Worm (Caenorhabditis elegans) whole organism, L4 larva: ENCODE measurements around the gene bath-46.
A peak's percentile ranks its signal among the peaks of the same experiment; 100 is the strongest.
"Not testable (repeated sequence)": the region's sequence is repeated elsewhere in the genome, so short reads cannot be mapped to it uniquely, and the experiment has no call there.

Experiments used
- F26F4.8 ChIP-seq: fragments of 200-800 bp; sonication (Bioruptor generic); conservative IDR thresholded peaks from 2 replicates; pipeline ENCODE4 v1.3.6; 2022; ENCODE audit warnings: missing genetic modification characterization, missing compliant biosample characterization
- R02D3.7 ChIP-seq: fragments of 150-350 bp; sonication (generic microtip); optimal IDR thresholded peaks from 3 replicates; lab custom pipeline; 2014; ENCODE audit warnings: missing biosample characterization, missing genetic modification characterization
- Y48G9A.11 ChIP-seq: fragments of 200-800 bp; sonication (Bioruptor generic); IDR thresholded peaks from 2 replicates; pipeline ENCODE4 v1.3.6; 2022; ENCODE audit warnings: missing genetic modification reagents, missing genetic modification characterization, missing compliant biosample characterization
- aha-1 ChIP-seq: fragments of 150-350 bp; peaks from one replicate; lab custom pipeline; 2014; ENCODE audit warnings: missing biosample characterization, missing genetic modification characterization
- ama-1 ChIP-seq: fragments of 150-350 bp; optimal IDR thresholded peaks from 2 replicates; lab custom pipeline; 2014; ENCODE audit warnings: inconsistent platforms, mixed read lengths
- arid-1 ChIP-seq: fragments of 200-800 bp; sonication (Bioruptor generic); conservative IDR thresholded peaks from 2 replicates; pipeline ENCODE4 v1.3.6; 2022; ENCODE audit warnings: missing genetic modification reagents, missing genetic modification characterization, missing compliant biosample characterization
- attf-4 ChIP-seq: sonication (generic microtip); optimal IDR thresholded peaks from 3 replicates; lab custom pipeline; 2017; ENCODE audit warnings: missing biosample characterization, missing genetic modification characterization
- ctbp-1 ChIP-seq: fragments of 200-800 bp; sonication (Bioruptor generic); IDR thresholded peaks from 2 replicates; pipeline ENCODE4 v1.3.6; 2022; ENCODE audit warnings: missing genetic modification reagents, missing genetic modification characterization, missing compliant biosample characterization
- daf-19 ChIP-seq: fragments of 200-800 bp; sonication (Bioruptor generic); conservative IDR thresholded peaks from 2 replicates; pipeline ENCODE4 v1.3.6; 2022; ENCODE audit warnings: missing genetic modification characterization, missing compliant biosample characterization
- daf-8 ChIP-seq: fragments of 200-800 bp; sonication (Bioruptor generic); IDR thresholded peaks from 2 replicates; pipeline ENCODE4 v1.3.6; 2022; ENCODE audit warnings: missing genetic modification characterization, missing compliant biosample characterization
- dmd-6 ChIP-seq: fragments of 200-800 bp; sonication (Bioruptor generic); IDR thresholded peaks from 2 replicates; pipeline ENCODE4 v1.3.6; 2022; ENCODE audit warnings: missing genetic modification reagents, missing genetic modification characterization, missing compliant biosample characterization
- dmd-9 ChIP-seq: fragments of 200-800 bp; sonication (Bioruptor generic); IDR thresholded peaks from 2 replicates; pipeline ENCODE4 v1.3.6; 2022; ENCODE audit warnings: missing genetic modification reagents, missing genetic modification characterization, missing compliant biosample characterization
- dpl-1 ChIP-seq: fragments of 150-350 bp; optimal IDR thresholded peaks from 2 replicates; lab custom pipeline; 2014; ENCODE audit warnings: missing biosample characterization, missing genetic modification reagents, missing genetic modification characterization
- lim-7 ChIP-seq: fragments of 200-800 bp; sonication (Bioruptor generic); IDR thresholded peaks from 2 replicates; pipeline ENCODE4 v1.3.6; 2022; ENCODE audit warnings: missing genetic modification characterization, missing compliant biosample characterization
- lin-13 ChIP-seq: fragments of 150-350 bp; optimal IDR thresholded peaks from 2 replicates; lab custom pipeline; 2014; ENCODE audit warnings: missing biosample characterization, missing genetic modification reagents, missing genetic modification characterization
- lin-38 ChIP-seq: fragments of 200-800 bp; sonication (Bioruptor generic); IDR thresholded peaks from 2 replicates; pipeline ENCODE4 v1.3.6; 2022; ENCODE audit warnings: missing genetic modification reagents, missing genetic modification characterization, missing compliant biosample characterization
- mdt-29 ChIP-seq: fragments of 200-800 bp; sonication (Bioruptor generic); IDR thresholded peaks from 2 replicates; pipeline ENCODE4 v1.3.6; 2022; ENCODE audit warnings: missing genetic modification reagents, missing genetic modification characterization, missing compliant biosample characterization
- mxl-3 ChIP-seq: fragments of 200-800 bp; sonication (Bioruptor generic); optimal IDR thresholded peaks from 2 replicates; lab custom pipeline; 2018; ENCODE audit warnings: mild to moderate bottlenecking, missing genetic modification characterization, missing compliant biosample characterization
- nhr-10 ChIP-seq: fragments of 150-350 bp; optimal IDR thresholded peaks from 2 replicates; lab custom pipeline; 2014; ENCODE audit warnings: missing biosample characterization, missing genetic modification characterization
- nhr-102 ChIP-seq: sonication (generic microtip); optimal IDR thresholded peaks from 2 replicates; lab custom pipeline; 2016; ENCODE audit warnings: mild to moderate bottlenecking, missing genetic modification characterization, moderate library complexity, missing compliant biosample characterization
- nhr-11 ChIP-seq: fragments of 150-350 bp; optimal IDR thresholded peaks from 2 replicates; lab custom pipeline; 2014; ENCODE audit warnings: missing biosample characterization, missing genetic modification characterization
- nhr-28 ChIP-seq: fragments of 150-350 bp; optimal IDR thresholded peaks from 2 replicates; lab custom pipeline; 2014; ENCODE audit warnings: missing biosample characterization, missing genetic modification characterization
- nhr-42 ChIP-seq: fragments of 200-800 bp; sonication (Bioruptor generic); IDR thresholded peaks from 2 replicates; pipeline ENCODE4 v1.3.6; 2022; ENCODE audit warnings: missing genetic modification characterization, missing compliant biosample characterization
- nhr-48 ChIP-seq: sonication (generic microtip); optimal IDR thresholded peaks from 2 replicates; lab custom pipeline; 2016; ENCODE audit warnings: mild to moderate bottlenecking, missing genetic modification characterization, missing compliant biosample characterization
- nhr-77 ChIP-seq: fragments of 150-350 bp; optimal IDR thresholded peaks from 2 replicates; lab custom pipeline; 2014; ENCODE audit warnings: missing biosample characterization, missing genetic modification characterization
- pqm-1 ChIP-seq: sonication (generic microtip); optimal IDR thresholded peaks from 2 replicates; lab custom pipeline; 2017; ENCODE audit warnings: missing biosample characterization, missing genetic modification characterization
- set-16 ChIP-seq: fragments of 200-800 bp; sonication (Bioruptor generic); IDR thresholded peaks from 2 replicates; pipeline ENCODE4 v1.3.6; 2022; ENCODE audit warnings: missing genetic modification reagents, missing genetic modification characterization, missing compliant biosample characterization
- snpc-1.2 ChIP-seq: fragments of 200-800 bp; sonication (Bioruptor generic); IDR thresholded peaks from 2 replicates; pipeline ENCODE4 v1.3.6; 2022; ENCODE audit warnings: missing genetic modification reagents, missing genetic modification characterization, missing compliant biosample characterization
- unc-62 ChIP-seq, 3 experiments: fragments of 150-350 bp in 1 of 3; sonication (generic microtip); optimal IDR thresholded peaks in 2 of 3; peaks in 1 of 3; 1 replicate in 1 of 3; 2 replicates in 2 of 3; lab custom pipeline; 2014 to 2017; ENCODE audit warnings: missing biosample characterization in 3 of 3, missing genetic modification characterization in 3 of 3, missing genetic modification reagents in 3 of 3, missing genotype in 1 of 3
- vab-7 ChIP-seq: fragments of 200-800 bp; sonication (Bioruptor generic); IDR thresholded peaks from 2 replicates; pipeline ENCODE4 v1.3.6; 2022; ENCODE audit warnings: missing genetic modification reagents, missing genetic modification characterization, missing compliant biosample characterization
- zag-1 ChIP-seq: fragments of 150-350 bp; optimal IDR thresholded peaks from 2 replicates; lab custom pipeline; 2014; ENCODE audit warnings: missing biosample characterization, missing genetic modification characterization
- zfp-3 ChIP-seq: fragments of 200-800 bp; sonication (Bioruptor generic); conservative IDR thresholded peaks from 2 replicates; pipeline ENCODE4 v1.3.6; 2022; ENCODE audit warnings: missing genetic modification reagents, missing genetic modification characterization, missing compliant biosample characterization
- ztf-11 ChIP-seq: fragments of 150-350 bp; optimal IDR thresholded peaks from 2 replicates; lab custom pipeline; 2014; ENCODE audit warnings: missing biosample characterization, missing genetic modification characterization

The bath-46 gene

ce11 chrII:1621180-1621579 lies 23.5 kb downstream of the bath-46 start, which contains the start of gene fbxa-158:
Gene fbxa-158, minus strand, starts transcription at chrII:1621280.
- TF ChIP-seq Y48G9A.11, result no peak
- TF ChIP-seq dpl-1 (GFP tag; lab: Kevin White, UChicago), result no peak

ce11 chrII:1621795-1622194 lies 24.1 kb downstream of the bath-46 start:
- peak; percentile 95 for TF ChIP-seq pqm-1 (tag; lab: Kevin White, UChicago)
- no peak for TF ChIP-seq dmd-6 (GFP tag; lab: Robert Waterston, UW)
- TF ChIP-seq snpc-1.2 (GFP tag; lab: Robert Waterston, UW), result no peak
- TF ChIP-seq mxl-3 (GFP tag; lab: Kevin White, UChicago), result peak; percentile 15
- TF ChIP-seq ctbp-1 (GFP tag; lab: Robert Waterston, UW), result no peak
- no peak for TF ChIP-seq dmd-9 (GFP tag; lab: Robert Waterston, UW)
- no peak for TF ChIP-seq ztf-11 (tag; lab: Kevin White, UChicago)
- TF ChIP-seq arid-1 (GFP tag; lab: Robert Waterston, UW), result no peak
- TF ChIP-seq daf-8 (GFP tag; lab: Robert Waterston, UW), result no peak
- TF ChIP-seq nhr-28 (tag; lab: Kevin White, UChicago), result peak; percentile 45
- TF ChIP-seq lin-38 (GFP tag; lab: Robert Waterston, UW), result no peak
- no peak for TF ChIP-seq nhr-11 (tag; lab: Kevin White, UChicago)
- peak in 1 of 2 experiments; percentile 71 for TF ChIP-seq unc-62 (GFP tag; optimal IDR thresholded peaks at IDR 0.05 in 1 of 2; lab: Kevin White, UChicago)
- no peak for TF ChIP-seq unc-62 (tag; optimal IDR thresholded peaks at IDR 0.05; lab: Kevin White, UChicago)
- TF ChIP-seq mdt-29 (GFP tag; lab: Robert Waterston, UW), result no peak

ce11 chrII:1624572-1624971 lies 26.9 kb downstream of the bath-46 start, which contains the start of gene fbxa-160:
Gene fbxa-160, minus strand, starts transcription at chrII:1624672.
- TF ChIP-seq F26F4.8, result no peak
- no peak for TF ChIP-seq nhr-102 (tag; lab: Kevin White, UChicago)
- no peak for TF ChIP-seq vab-7 (GFP tag; lab: Robert Waterston, UW)
- TF ChIP-seq, all 104 proteins: peak for 0

- TF ChIP-seq daf-19, result no peak
- no peak for TF ChIP-seq lin-38 (GFP tag; lab: Robert Waterston, UW)
- no peak for TF ChIP-seq lin-13 (GFP tag; lab: Kevin White, UChicago)
- no peak for TF ChIP-seq nhr-48 (tag; lab: Kevin White, UChicago)
- TF ChIP-seq nhr-10 (tag; lab: Kevin White, UChicago), result no peak
- TF ChIP-seq aha-1 (tag; lab: Kevin White, UChicago), result no peak
- no peak for TF ChIP-seq unc-62 (GFP tag; optimal IDR thresholded peaks at IDR 0.05 in 1 of 2; lab: Kevin White, UChicago)
- TF ChIP-seq unc-62 (tag; optimal IDR thresholded peaks at IDR 0.05; lab: Kevin White, UChicago), result no peak
- no peak for TF ChIP-seq zfp-3 (GFP tag; lab: Robert Waterston, UW)
- TF ChIP-seq pqm-1 (tag; lab: Kevin White, UChicago), result no peak
- TF ChIP-seq attf-4 (tag; lab: Kevin White, UChicago), result no peak
- TF ChIP-seq mxl-3 (GFP tag; lab: Kevin White, UChicago), result no peak
- TF ChIP-seq nhr-42 (GFP tag; lab: Robert Waterston, UW), result no peak
- TF ChIP-seq set-16 (GFP tag; lab: Robert Waterston, UW), result no peak
- TF ChIP-seq R02D3.7 (tag; lab: Kevin White, UChicago), result no peak
- no peak for TF ChIP-seq zag-1 (tag; lab: Kevin White, UChicago)
Observed at ce11 chrII:1625666-1626065, 28.0 kb downstream of the bath-46 start, which contains the start of gene C08E3.14. Gene C08E3.14, plus strand, starts transcription at chrII:1625966.

ce11 chrII:1627783-1628182 lies 30.1 kb downstream of the bath-46 start, which contains the start of gene C08E3.15:
Gene C08E3.15, minus strand, starts transcription at chrII:1627883.
- TF ChIP-seq ama-1; nhr-77 (tag; lab: Kevin White, UChicago); lim-7 (GFP tag; lab: Robert Waterston, UW): not testable (repeated sequence)
